ENCODE assay signal across 1 fruit fly cellular context in genomic region chr3R:22899041-22899440, dm6.
A peak's percentile ranks its signal among the peaks of the same experiment; 100 is the strongest.
TF ChIP-seq lines count a peak whose summit lies in the region.

TSS of gene klg (plus strand) at chr3R:22899284.

TF ChIP-seq in whole organism, embryonic, 481 proteins besides CTCF, POLR2A, EP300 and RAD21 (continued from another document):
- TF ChIP-seq nau (GFP tag; optimal IDR thresholded peaks at IDR 0.05; lab: Kevin White, UChicago) (no peak), CG17385 (GFP tag; optimal IDR thresholded peaks at IDR 0.05; lab: Kevin White, UChicago) (no peak), CG7556 (GFP tag; optimal IDR thresholded peaks at IDR 0.05; lab: Kevin White, UChicago) (no peak), dmrt99B (tag; optimal IDR thresholded peaks at IDR 0.05; lab: Kevin White, UChicago) (no peak), CG11504 (tag; optimal IDR thresholded peaks at IDR 0.05; lab: Kevin White, UChicago) (peak; percentile 69), CG7963 (GFP tag; IDR thresholded peaks at IDR 0.05; lab: Robert Waterston, UW; ENCODE audit: partially characterized antibody) (no peak), CG8290 (GFP tag; optimal IDR thresholded peaks at IDR 0.05; lab: Kevin White, UChicago) (no peak), CG8290 (tag; optimal IDR thresholded peaks at IDR 0.05; lab: Kevin White, UChicago) (peak in 1 of 2 experiments; percentile 22), Ets65A (GFP tag; lab: Kevin White, UChicago) (peak; percentile 21), Nf-YC (tag; optimal IDR thresholded peaks at IDR 0.05; lab: Kevin White, UChicago) (no peak), run (tag; optimal IDR thresholded peaks at IDR 0.05; lab: Kevin White, UChicago) (no peak), Kr (GFP tag; optimal IDR thresholded peaks at IDR 0.05; lab: Kevin White, UChicago) (no peak), amos (GFP tag; IDR thresholded peaks at IDR 0.05; lab: Robert Waterston, UW; ENCODE audit: partially characterized antibody) (peak; percentile 23; the same call in 1 of the 2 replicates), ind (GFP tag; optimal IDR thresholded peaks at IDR 0.05; lab: Kevin White, UChicago) (no peak), kay (GFP tag; optimal IDR thresholded peaks at IDR 0.05; lab: Kevin White, UChicago) (no peak), yki (optimal IDR thresholded peaks at IDR 0.05; lab: Kevin White, UChicago) (peak; percentile 45), dan (GFP tag; IDR thresholded peaks at IDR 0.05; lab: Robert Waterston, UW) (no peak), CG6175 (GFP tag; IDR thresholded peaks at IDR 0.05; lab: Robert Waterston, UW) (no peak), CG11398 (GFP tag; optimal IDR thresholded peaks at IDR 0.05; lab: Kevin White, UChicago) (no peak), chm (GFP tag; IDR thresholded peaks at IDR 0.05; lab: Robert Waterston, UW) (peak; percentile 31; the same call in 1 of the 2 replicates), row (GFP tag; IDR thresholded peaks at IDR 0.05; lab: Robert Waterston, UW) (no peak), CG7839 (tag; optimal IDR thresholded peaks at IDR 0.05; lab: Kevin White, UChicago) (no peak), repo (GFP tag; optimal IDR thresholded peaks at IDR 0.05; lab: Kevin White, UChicago) (no peak), CHES-1-like (GFP tag; optimal IDR thresholded peaks at IDR 0.05; lab: Kevin White, UChicago) (no peak), CG2120 (GFP tag; optimal IDR thresholded peaks at IDR 0.05; lab: Kevin White, UChicago) (no peak), CG3163 (GFP tag; optimal IDR thresholded peaks at IDR 0.05; lab: Kevin White, UChicago) (no peak), Six4 (GFP tag; optimal IDR thresholded peaks at IDR 0.05; lab: Kevin White, UChicago) (no peak), z (GFP tag; IDR thresholded peaks at IDR 0.05; lab: Robert Waterston, UW) (no peak), HmgD (GFP tag; optimal IDR thresholded peaks at IDR 0.05; lab: Kevin White, UChicago) (no peak), sim (GFP tag; IDR thresholded peaks at IDR 0.05; lab: Robert Waterston, UW) (no peak), D19A (tag; optimal IDR thresholded peaks at IDR 0.05; lab: Kevin White, UChicago) (no peak), CG17186 (GFP tag; optimal IDR thresholded peaks at IDR 0.05; lab: Kevin White, UChicago) (no peak), CG18619 (GFP tag; optimal IDR thresholded peaks at IDR 0.05; lab: Kevin White, UChicago) (no peak), chinmo (GFP tag; IDR thresholded peaks at IDR 0.05; lab: Robert Waterston, UW; ENCODE audit: partially characterized antibody) (0 out of 4 replicates have a peak, but pooled peaks have one; percentile 55), CG8478 (optimal IDR thresholded peaks at IDR 0.05; lab: Kevin White, UChicago) (peak; percentile 9), fu2 (GFP tag; optimal IDR thresholded peaks at IDR 0.05; lab: Kevin White, UChicago) (no peak), Camta (GFP tag; optimal IDR thresholded peaks at IDR 0.05; lab: Kevin White, UChicago) (no peak), CG12391 (tag; optimal IDR thresholded peaks at IDR 0.05; lab: Kevin White, UChicago) (no peak), CG11560 (tag; IDR thresholded peaks at IDR 0.05; lab: Robert Waterston, UW) (no peak), CG9876 (GFP tag; optimal IDR thresholded peaks at IDR 0.05; lab: Kevin White, UChicago) (no peak), Jarid2 (GFP tag; optimal IDR thresholded peaks at IDR 0.05; lab: Kevin White, UChicago) (peak; percentile 85), Deaf1 (tag; optimal IDR thresholded peaks at IDR 0.05; lab: Kevin White, UChicago) (peak; percentile 99), Dfd (GFP tag; optimal IDR thresholded peaks at IDR 0.05; lab: Kevin White, UChicago) (no peak), jing (GFP tag; optimal IDR thresholded peaks at IDR 0.05; lab: Kevin White, UChicago) (peak; percentile 41), Bgb (GFP tag; IDR thresholded peaks at IDR 0.05; lab: Robert Waterston, UW; ENCODE audit: partially characterized antibody) (peak; percentile 28; the same call in 1 of the 2 replicates), Dip3 (GFP tag; optimal IDR thresholded peaks at IDR 0.05; lab: Kevin White, UChicago) (no peak), da (GFP tag; optimal IDR thresholded peaks at IDR 0.05; lab: Kevin White, UChicago) (no peak), Trl (optimal IDR thresholded peaks at IDR 0.05; lab: Kevin White, UChicago) (peak; percentile 42 to 82), Trl (GFP tag; optimal IDR thresholded peaks at IDR 0.05; lab: Kevin White, UChicago) (no peak), CG1603 (tag; optimal IDR thresholded peaks at IDR 0.05; lab: Kevin White, UChicago) (no peak), CG2129 (GFP tag; IDR thresholded peaks at IDR 0.05; lab: Robert Waterston, UW; ENCODE audit: partially characterized antibody) (no peak), Doc2 (GFP tag; IDR thresholded peaks at IDR 0.05; lab: Robert Waterston, UW) (no peak)
TF ChIP-seq in whole organism, embryonic: peak in this region for 18.
